Fruit fly (Drosophila melanogaster) whole organism, embryonic: ENCODE measurements around the gene dx.

ENCODE experiments used
- Antp ChIP-seq: fragments of 200-800 bp; sonication (Bioruptor generic); optimal IDR thresholded peaks from 3 replicates; lab custom pipeline; 2016; ENCODE audit warnings: missing biosample characterization, missing genetic modification characterization
- CG12104 ChIP-seq: fragments of 200-800 bp; sonication (Bioruptor generic); optimal IDR thresholded peaks from 3 replicates; lab custom pipeline; 2016; ENCODE audit warnings: missing biosample characterization, missing genetic modification characterization
- CG12942 ChIP-seq: fragments of 200-800 bp; sonication (Bioruptor generic); optimal IDR thresholded peaks from 3 replicates; lab custom pipeline; 2016; ENCODE audit warnings: missing biosample characterization, missing genetic modification characterization
- CG13287 ChIP-seq: fragments of 200-800 bp; sonication (Bioruptor generic); IDR thresholded peaks from 2 replicates; pipeline ENCODE4 v1.3.6; 2022; ENCODE audit warnings: missing biosample characterization, missing genetic modification characterization; ENCODE audit not compliant: partially characterized antibody
- CG13296 ChIP-seq: fragments of 200-800 bp; sonication (Bioruptor generic); optimal IDR thresholded peaks from 3 replicates; lab custom pipeline; 2018; ENCODE audit warnings: missing biosample characterization, mild to moderate bottlenecking, missing genetic modification characterization
- CG13775 ChIP-seq: fragments of 200-800 bp; sonication (Bioruptor generic); optimal IDR thresholded peaks from 3 replicates; lab custom pipeline; 2017; ENCODE audit warnings: missing biosample characterization, mild to moderate bottlenecking, missing genetic modification characterization
- CG1529 ChIP-seq: fragments of 200-800 bp; sonication (Bioruptor generic); optimal IDR thresholded peaks from 3 replicates; lab custom pipeline; 2018; ENCODE audit warnings: missing biosample characterization, missing genetic modification characterization
- CG1647 ChIP-seq: fragments of 200-800 bp; sonication (Bioruptor generic); optimal IDR thresholded peaks from 3 replicates; lab custom pipeline; 2016; ENCODE audit warnings: missing biosample characterization, missing genetic modification characterization
- CG2712 ChIP-seq: fragments of 200-800 bp; optimal IDR thresholded peaks from 3 replicates; lab custom pipeline; 2019; ENCODE audit warnings: missing biosample characterization, mild to moderate bottlenecking, missing genetic modification characterization, moderate library complexity
- CG3163 ChIP-seq: fragments of 200-800 bp; sonication (Bioruptor generic); optimal IDR thresholded peaks from 3 replicates; lab custom pipeline; 2016; ENCODE audit warnings: missing biosample characterization, missing genetic modification characterization
- CG33557 ChIP-seq: fragments of 200-800 bp; sonication (Bioruptor generic); optimal IDR thresholded peaks from 2 replicates; lab custom pipeline; 2019; ENCODE audit warnings: missing biosample characterization, mild to moderate bottlenecking, missing genetic modification characterization, moderate library complexity
- CG3995 ChIP-seq: fragments of 200-800 bp; sonication (Bioruptor generic); optimal IDR thresholded peaks from 3 replicates; lab custom pipeline; 2016; ENCODE audit warnings: missing biosample characterization, missing genetic modification characterization
- CG6683 ChIP-seq: fragments of 200-800 bp; sonication (Bioruptor generic); optimal IDR thresholded peaks from 2 replicates; lab custom pipeline; 2017; ENCODE audit warnings: missing biosample characterization, mild to moderate bottlenecking, missing genetic modification characterization, missing genetic modification reagents
- CG6791 ChIP-seq: fragments of 200-800 bp; sonication (Bioruptor generic); IDR thresholded peaks from 3 replicates; pipeline ENCODE4 v1.3.6; 2022; ENCODE audit warnings: missing biosample characterization, missing genetic modification characterization; ENCODE audit not compliant: partially characterized antibody
- CG6854 ChIP-seq: fragments of 200-800 bp; sonication (Bioruptor generic); optimal IDR thresholded peaks from 3 replicates; lab custom pipeline; 2017; ENCODE audit warnings: missing biosample characterization, mild to moderate bottlenecking, missing genetic modification characterization
- CG7786 ChIP-seq: fragments of 200-800 bp; sonication (Bioruptor generic); optimal IDR thresholded peaks from 2 replicates; lab custom pipeline; 2016; ENCODE audit warnings: missing biosample characterization, missing genetic modification characterization
- CG8924 ChIP-seq: fragments of 200-800 bp; optimal IDR thresholded peaks from 3 replicates; lab custom pipeline; 2019; ENCODE audit warnings: missing biosample characterization, mild to moderate bottlenecking, missing genetic modification characterization, moderate library complexity
- CG9932 ChIP-seq: fragments of 200-800 bp; sonication (Bioruptor generic); IDR thresholded peaks from 2 replicates; pipeline ENCODE4 v1.3.6; 2022; ENCODE audit warnings: missing biosample characterization, missing genetic modification characterization
- Camta ChIP-seq: fragments of 200-800 bp; sonication (Bioruptor generic); optimal IDR thresholded peaks from 2 replicates; lab custom pipeline; 2016; ENCODE audit warnings: missing biosample characterization, missing genetic modification characterization
- Doc2 ChIP-seq: fragments of 200-800 bp; sonication (Bioruptor generic); IDR thresholded peaks from 2 replicates; pipeline ENCODE4 v1.3.6; 2022; ENCODE audit warnings: missing biosample characterization, missing genetic modification characterization
- Drgx ChIP-seq: fragments of 200-800 bp; sonication (Bioruptor generic); IDR thresholded peaks from 2 replicates; pipeline ENCODE4 v1.3.6; 2022; ENCODE audit warnings: missing biosample characterization, missing genetic modification characterization
- Gsc ChIP-seq: fragments of 200-800 bp; sonication (Bioruptor generic); IDR thresholded peaks from 2 replicates; pipeline ENCODE4 v1.3.6; 2022; ENCODE audit warnings: missing biosample characterization, missing genetic modification characterization
- Hey ChIP-seq: fragments of 200-800 bp; sonication (Bioruptor generic); optimal IDR thresholded peaks from 3 replicates; lab custom pipeline; 2018; ENCODE audit warnings: missing biosample characterization, mild to moderate bottlenecking, missing genetic modification characterization
- MTF-1 ChIP-seq: fragments of 200-800 bp; sonication (Bioruptor generic); optimal IDR thresholded peaks from 2 replicates; lab custom pipeline; 2018; ENCODE audit warnings: missing biosample characterization, mild to moderate bottlenecking, missing genetic modification characterization, borderline replicate concordance
- Xrp1 ChIP-seq: fragments of 200-800 bp; sonication (Bioruptor generic); IDR thresholded peaks from 2 replicates; pipeline ENCODE4 v1.3.6; 2022; ENCODE audit warnings: missing biosample characterization, missing genetic modification characterization
- aop ChIP-seq: fragments of 200-800 bp; sonication (Bioruptor generic); IDR thresholded peaks from 2 replicates; pipeline ENCODE4 v1.3.6; 2022; ENCODE audit warnings: missing biosample characterization, missing genetic modification characterization
- ase ChIP-seq: fragments of 200-800 bp; sonication (Bioruptor generic); IDR thresholded peaks from 3 replicates; pipeline ENCODE4 v1.3.6; 2022; ENCODE audit warnings: missing biosample characterization, missing genetic modification characterization
- bigmax ChIP-seq: fragments of 200-800 bp; sonication (Bioruptor generic); optimal IDR thresholded peaks from 2 replicates; lab custom pipeline; 2018; ENCODE audit warnings: missing biosample characterization, mild to moderate bottlenecking, missing genetic modification characterization
- btn ChIP-seq: fragments of 200-800 bp; sonication (Bioruptor generic); optimal IDR thresholded peaks from 2 replicates; lab custom pipeline; 2016; ENCODE audit warnings: missing biosample characterization, missing genetic modification characterization
- danr ChIP-seq: fragments of 200-800 bp; sonication (Bioruptor generic); IDR thresholded peaks from 2 replicates; pipeline ENCODE4 v1.3.6; 2022; ENCODE audit warnings: missing biosample characterization, missing genetic modification characterization
- eve ChIP-seq, 2 experiments: fragments of >200 bp; optimal IDR thresholded peaks; 2 replicates each; lab custom pipeline; 2017; ENCODE audit warnings: missing biosample characterization in 2 of 2, missing genetic modification characterization in 2 of 2
- grn ChIP-seq: fragments of 200-800 bp; sonication (Bioruptor generic); optimal IDR thresholded peaks from 3 replicates; lab custom pipeline; 2017; ENCODE audit warnings: missing biosample characterization, missing genetic modification characterization
- ham ChIP-seq: fragments of 200-800 bp; sonication (Bioruptor generic); IDR thresholded peaks from 2 replicates; pipeline ENCODE4 v1.3.6; 2022; ENCODE audit warnings: missing biosample characterization, missing genetic modification characterization
- kah ChIP-seq: fragments of 200-800 bp; sonication (Bioruptor generic); optimal IDR thresholded peaks from 2 replicates; lab custom pipeline; 2018; ENCODE audit warnings: missing biosample characterization, mild to moderate bottlenecking, missing genetic modification characterization
- ken ChIP-seq: fragments of 200-800 bp; sonication (Bioruptor generic); IDR thresholded peaks from 3 replicates; pipeline ENCODE4 v1.3.6; 2022; ENCODE audit warnings: missing biosample characterization, missing genetic modification characterization
- lab ChIP-seq: fragments of 200-800 bp; sonication (Bioruptor generic); optimal IDR thresholded peaks from 3 replicates; lab custom pipeline; 2017; ENCODE audit warnings: missing biosample characterization, missing genetic modification characterization, mild to moderate bottlenecking, moderate library complexity, missing genetic modification reagents
- lola ChIP-seq, 3 experiments: fragments of >200 bp in 2 of 3; fragments of 200-800 bp in 1 of 3; sonication (Bioruptor generic) in 1 of 3; optimal IDR thresholded peaks; 2 replicates each; lab custom pipeline; 2017 to 2019; ENCODE audit warnings: missing biosample characterization in 3 of 3, missing genetic modification characterization in 3 of 3, mild to moderate bottlenecking in 1 of 3, moderate library complexity in 1 of 3
- lov ChIP-seq, 2 experiments: fragments of 200-800 bp in 1 of 2; fragments of >200 bp in 1 of 2; sonication (Bioruptor generic) in 1 of 2; IDR thresholded peaks in 1 of 2; optimal IDR thresholded peaks in 1 of 2; 2 replicates in 1 of 2; 3 replicates in 1 of 2; pipeline versions ENCODE4 v1.3.6 to Lab custom; 2017 to 2022; ENCODE audit warnings: missing biosample characterization in 1 of 2, missing genetic modification characterization in 1 of 2
- mirr ChIP-seq: fragments of 200-800 bp; sonication (Bioruptor generic); optimal IDR thresholded peaks from 3 replicates; lab custom pipeline; 2018; ENCODE audit warnings: missing biosample characterization, mild to moderate bottlenecking, missing genetic modification characterization
- odd ChIP-seq: fragments of 200-800 bp; sonication (Bioruptor generic); optimal IDR thresholded peaks from 2 replicates; lab custom pipeline; 2017; ENCODE audit warnings: missing biosample characterization, mild to moderate bottlenecking, missing genetic modification characterization
- pan ChIP-seq, 4 experiments: fragments of >200 bp in 3 of 4; fragments of 200-800 bp in 1 of 4; sonication (Bioruptor generic) in 1 of 4; optimal IDR thresholded peaks in 3 of 4; IDR thresholded peaks in 1 of 4; 2 replicates each; pipeline versions ENCODE4 v1.3.6 to Lab custom; 2017 to 2022; ENCODE audit warnings: missing biosample characterization in 2 of 4, missing genetic modification characterization in 2 of 4, mixed read lengths in 1 of 4
- pnt ChIP-seq: fragments of 200-800 bp; sonication (Bioruptor generic); optimal IDR thresholded peaks from 3 replicates; lab custom pipeline; 2016; ENCODE audit warnings: missing biosample characterization, missing genetic modification characterization
- psq ChIP-seq: fragments of 200-800 bp; sonication (Bioruptor generic); optimal IDR thresholded peaks from 2 replicates; lab custom pipeline; 2017; ENCODE audit warnings: missing biosample characterization, missing genetic modification characterization
- sd ChIP-seq: fragments of 200-800 bp; sonication (Bioruptor generic); optimal IDR thresholded peaks from 3 replicates; lab custom pipeline; 2018; ENCODE audit warnings: missing biosample characterization, mild to moderate bottlenecking, missing genetic modification characterization, moderate library complexity
- seq ChIP-seq: fragments of 200-800 bp; sonication (Bioruptor generic); IDR thresholded peaks from 2 replicates; pipeline ENCODE4 v1.3.6; 2022; ENCODE audit warnings: missing biosample characterization, missing genetic modification characterization
- slp2 ChIP-seq: fragments of 200-800 bp; sonication (Bioruptor generic); optimal IDR thresholded peaks from 2 replicates; lab custom pipeline; 2016; ENCODE audit warnings: missing biosample characterization, missing genetic modification characterization
- sna ChIP-seq: fragments of 200-800 bp; sonication (Bioruptor generic); IDR thresholded peaks from 2 replicates; pipeline ENCODE4 v1.3.6; 2022; ENCODE audit warnings: missing biosample characterization, missing genetic modification characterization; ENCODE audit not compliant: partially characterized antibody
- tna ChIP-seq: fragments of 200-800 bp; sonication (Bioruptor generic); IDR thresholded peaks from 2 replicates; pipeline ENCODE4 v1.3.6; 2022; ENCODE audit warnings: missing biosample characterization, missing genetic modification characterization; ENCODE audit not compliant: partially characterized antibody
- ttk ChIP-seq: fragments of 200-800 bp; sonication (Bioruptor generic); IDR thresholded peaks from 2 replicates; pipeline ENCODE4 v2.1.2; 2022; ENCODE audit warnings: missing biosample characterization, missing genetic modification characterization

The dx gene

dm6 chrX:6533101-6533636 lies 630 bp upstream of the dx start, which contains the start of gene RpL7A (continued):
- TF ChIP-seq CG3995 (GFP tag; lab: Kevin White, UChicago): peak; percentile 57
- no peak for TF ChIP-seq psq (GFP tag; lab: Kevin White, UChicago)
- peak; percentile 79 for TF ChIP-seq ken (GFP tag; lab: Robert Waterston, UW)
- TF ChIP-seq Hey (tag; lab: Kevin White, UChicago): peak; percentile 38
- peak; percentile 46 for TF ChIP-seq CG3163
- peak; percentile 46 for TF ChIP-seq CG6683 (GFP tag; lab: Kevin White, UChicago)
- no peak for TF ChIP-seq eve (GFP tag; optimal IDR thresholded peaks at IDR 0.05; lab: Kevin White, UChicago)
- no peak for TF ChIP-seq aop (GFP tag; lab: Robert Waterston, UW)
- peak; percentile 79 for TF ChIP-seq CG13296 (GFP tag; lab: Kevin White, UChicago)
- peak; percentile 32; the same call in 1 of the 2 replicates for TF ChIP-seq Drgx (GFP tag; lab: Robert Waterston, UW)
- no peak for TF ChIP-seq sd (tag; lab: Kevin White, UChicago)
- TF ChIP-seq Camta (GFP tag; lab: Kevin White, UChicago): peak; percentile 41
- TF ChIP-seq mirr: peak; percentile 81
- peak in 1 of 3 experiments; percentile 2 for TF ChIP-seq lola (GFP tag; optimal IDR thresholded peaks at IDR 0.05; lab: Kevin White, UChicago)
- peak; percentile 42 for TF ChIP-seq kah (GFP tag; lab: Kevin White, UChicago)
- no peak for TF ChIP-seq tna
- no peak for TF ChIP-seq CG8924 (tag; lab: Kevin White, UChicago)
- peak; percentile 44; the same call in 1 of the 2 replicates for TF ChIP-seq ttk
- TF ChIP-seq CG33557 (GFP tag; lab: Kevin White, UChicago): peak; percentile 47
- TF ChIP-seq danr (GFP tag; lab: Robert Waterston, UW): no peak
- peak; percentile 37 for TF ChIP-seq bigmax
- peak; percentile 45 for TF ChIP-seq CG6854
- 0 out of 3 replicates have a peak, but pooled peaks have one; percentile 36 for TF ChIP-seq ase (GFP tag; lab: Robert Waterston, UW)
- peak; percentile 45 for TF ChIP-seq CG1529 (GFP tag; lab: Kevin White, UChicago)
- no peak for TF ChIP-seq Doc2 (GFP tag; lab: Robert Waterston, UW)
- TF ChIP-seq odd (GFP tag; lab: Kevin White, UChicago): peak; percentile 72
- TF ChIP-seq CG12942: no peak
- TF ChIP-seq btn: no peak
- no peak for TF ChIP-seq pan (optimal IDR thresholded peaks at IDR 0.05; lab: Kevin White, UChicago)
- peak in 1 of 2 experiments; percentile 52 for TF ChIP-seq pan (GFP tag; optimal IDR thresholded peaks at IDR 0.05 in 1 of 2, IDR thresholded peaks at IDR 0.05 in 1 of 2)
- no peak for TF ChIP-seq CG2712
- no peak for TF ChIP-seq CG6791
- TF ChIP-seq seq (GFP tag; lab: Robert Waterston, UW): peak; percentile 42; the same call in 1 of the 2 replicates
- TF ChIP-seq lov (optimal IDR thresholded peaks at IDR 0.05; lab: Kevin White, UChicago): no peak
- peak; percentile 86 for TF ChIP-seq lov (GFP tag; IDR thresholded peaks at IDR 0.05; lab: Robert Waterston, UW)
- TF ChIP-seq CG12104 (GFP tag; lab: Kevin White, UChicago): peak; percentile 57
- TF ChIP-seq MTF-1: peak; percentile 89
- TF ChIP-seq CG7786 (GFP tag; lab: Kevin White, UChicago): no peak
- no peak for TF ChIP-seq sna (GFP tag; lab: Robert Waterston, UW)
- TF ChIP-seq Gsc (GFP tag; lab: Robert Waterston, UW): no peak
- no peak for TF ChIP-seq pnt
- peak; percentile 19 for TF ChIP-seq Antp (GFP tag; lab: Kevin White, UChicago)
- TF ChIP-seq CG13775 (GFP tag; lab: Kevin White, UChicago): peak; percentile 72
- TF ChIP-seq CG9932 (GFP tag; lab: Robert Waterston, UW): peak; percentile 29; the same call in 1 of the 2 replicates
- peak; percentile 16 for TF ChIP-seq slp2 (GFP tag; lab: Kevin White, UChicago)
- TF ChIP-seq CG13287: no peak
- TF ChIP-seq ham (GFP tag; lab: Robert Waterston, UW): no peak
- 0 out of 2 replicates have a peak, but pooled peaks have one; percentile 5 for TF ChIP-seq Xrp1 (GFP tag; lab: Robert Waterston, UW)
- no peak for TF ChIP-seq CG1647 (GFP tag; lab: Kevin White, UChicago)
- TF ChIP-seq grn (GFP tag; lab: Kevin White, UChicago): no peak
- peak; percentile 82 for TF ChIP-seq lab (GFP tag; lab: Kevin White, UChicago)
